Fruit fly (Drosophila melanogaster) whole organism, embryonic: ENCODE data around the gene EMC6.

Experiments used
- Bgb ChIP-seq: fragments of 200-800 bp; sonication (Bioruptor generic); IDR thresholded peaks from 2 replicates; pipeline ENCODE4 v1.3.6; 2022; ENCODE audit warnings: missing biosample characterization, missing genetic modification characterization; ENCODE audit not compliant: partially characterized antibody
- CG11723 ChIP-seq: fragments of 200-800 bp; sonication (Bioruptor generic); optimal IDR thresholded peaks from 2 replicates; lab custom pipeline; 2017; ENCODE audit warnings: missing biosample characterization, mild to moderate bottlenecking, missing genetic modification characterization
- CG12769 ChIP-seq: fragments of 200-800 bp; sonication (Bioruptor generic); optimal IDR thresholded peaks from 2 replicates; lab custom pipeline; 2019; ENCODE audit warnings: missing biosample characterization, mild to moderate bottlenecking, missing genetic modification characterization, moderate library complexity
- CG14441 ChIP-seq: fragments of 200-800 bp; sonication (Bioruptor generic); IDR thresholded peaks from 2 replicates; pipeline ENCODE4 v1.3.6; 2022; ENCODE audit warnings: missing biosample characterization, missing genetic modification characterization
- CG14667 ChIP-seq: fragments of 200-800 bp; sonication (Bioruptor generic); IDR thresholded peaks from 2 replicates; pipeline ENCODE4 v1.3.6; 2022; ENCODE audit warnings: missing biosample characterization, missing genetic modification characterization
- CG2120 ChIP-seq: fragments of 200-800 bp; sonication (Bioruptor generic); optimal IDR thresholded peaks from 3 replicates; lab custom pipeline; 2016; ENCODE audit warnings: missing biosample characterization, missing genetic modification characterization
- CG2129 ChIP-seq: fragments of 200-800 bp; sonication (Bioruptor generic); IDR thresholded peaks from 2 replicates; pipeline ENCODE4 v1.3.6; 2022; ENCODE audit warnings: missing biosample characterization, missing genetic modification characterization; ENCODE audit not compliant: partially characterized antibody
- CG34376 ChIP-seq: fragments of 200-800 bp; sonication (Bioruptor generic); optimal IDR thresholded peaks from 2 replicates; lab custom pipeline; 2018; ENCODE audit warnings: missing biosample characterization, mild to moderate bottlenecking, missing genetic modification characterization
- CG4360 ChIP-seq: fragments of 200-800 bp; sonication (Bioruptor generic); IDR thresholded peaks from 2 replicates; pipeline ENCODE4 v1.3.6; 2022; ENCODE audit warnings: missing biosample characterization, missing genetic modification characterization
- CG4707 ChIP-seq: fragments of 200-800 bp; sonication (Bioruptor generic); optimal IDR thresholded peaks from 2 replicates; lab custom pipeline; 2018; ENCODE audit warnings: missing biosample characterization, mild to moderate bottlenecking, missing genetic modification characterization, moderate library complexity
- CG7786 ChIP-seq: fragments of 200-800 bp; sonication (Bioruptor generic); optimal IDR thresholded peaks from 2 replicates; lab custom pipeline; 2016; ENCODE audit warnings: missing biosample characterization, missing genetic modification characterization
- CG9215 ChIP-seq: fragments of 200-800 bp; sonication (Bioruptor generic); IDR thresholded peaks from 2 replicates; pipeline ENCODE4 v1.3.6; 2022; ENCODE audit warnings: missing biosample characterization, missing genetic modification characterization
- CHES-1-like ChIP-seq: fragments of 200-800 bp; sonication (Bioruptor generic); optimal IDR thresholded peaks from 2 replicates; lab custom pipeline; 2016; ENCODE audit warnings: missing biosample characterization, missing genetic modification characterization
- Dad ChIP-seq: fragments of 200-800 bp; sonication (Bioruptor generic); optimal IDR thresholded peaks from 3 replicates; lab custom pipeline; 2016; ENCODE audit warnings: missing biosample characterization, missing genetic modification characterization
- Doc3 ChIP-seq: fragments of 200-800 bp; sonication (Bioruptor generic); IDR thresholded peaks from 3 replicates; pipeline ENCODE4 v1.3.6; 2022; ENCODE audit warnings: missing biosample characterization, missing genetic modification characterization; ENCODE audit not compliant: partially characterized antibody
- E2f2 ChIP-seq: fragments of 200-800 bp; sonication (Bioruptor generic); IDR thresholded peaks from 2 replicates; pipeline ENCODE4 v1.3.6; 2022; ENCODE audit warnings: missing biosample characterization, missing genetic modification characterization
- HHEX ChIP-seq: fragments of 200-800 bp; sonication (Bioruptor generic); optimal IDR thresholded peaks from 3 replicates; lab custom pipeline; 2017; ENCODE audit warnings: missing biosample characterization, mild to moderate bottlenecking, missing genetic modification characterization, missing genetic modification reagents
- Hand ChIP-seq: fragments of 200-800 bp; sonication (Bioruptor generic); optimal IDR thresholded peaks from 2 replicates; lab custom pipeline; 2017; ENCODE audit warnings: mild to moderate bottlenecking, missing biosample characterization, missing genetic modification reagents, missing genetic modification characterization
- Mad ChIP-seq: fragments of 200-800 bp; sonication (Bioruptor generic); optimal IDR thresholded peaks from 2 replicates; lab custom pipeline; 2016; ENCODE audit warnings: missing biosample characterization, missing genetic modification characterization
- Meics ChIP-seq: fragments of 200-800 bp; sonication (Bioruptor generic); optimal IDR thresholded peaks from 2 replicates; lab custom pipeline; 2017; ENCODE audit warnings: missing biosample characterization, mild to moderate bottlenecking, missing genetic modification characterization
- Pdp1 ChIP-seq, 2 experiments: fragments of 200-800 bp; sonication (Bioruptor generic); optimal IDR thresholded peaks; 3 replicates each; lab custom pipeline; 2016; ENCODE audit warnings: missing biosample characterization in 2 of 2, missing genetic modification characterization in 2 of 2, mild to moderate bottlenecking in 1 of 2, moderate library complexity in 1 of 2
- Ravus ChIP-seq: fragments of 200-800 bp; sonication (Bioruptor generic); IDR thresholded peaks from 2 replicates; pipeline ENCODE4 v1.3.6; 2022; ENCODE audit warnings: missing biosample characterization, missing genetic modification characterization
- Rfx ChIP-seq: fragments of 200-800 bp; sonication (Bioruptor generic); IDR thresholded peaks from 2 replicates; pipeline ENCODE4 v1.3.6; 2022; ENCODE audit warnings: missing biosample characterization, missing genetic modification characterization
- Sin3A ChIP-seq: fragments of >200 bp; optimal IDR thresholded peaks from 2 replicates; lab custom pipeline; 2018
- Sry-β ChIP-seq: fragments of 200-800 bp; sonication (Bioruptor generic); optimal IDR thresholded peaks from 2 replicates; lab custom pipeline; 2018; ENCODE audit warnings: missing biosample characterization, mild to moderate bottlenecking, missing genetic modification characterization, moderate library complexity
- Trl ChIP-seq, 3 experiments: fragments of >200 bp in 2 of 3; fragments of 200-800 bp in 1 of 3; sonication (Bioruptor generic) in 1 of 3; optimal IDR thresholded peaks; 2 replicates in 1 of 3; 3 replicates in 2 of 3; lab custom pipeline; 2016 to 2017; ENCODE audit warnings: missing biosample characterization in 1 of 3, missing genetic modification characterization in 1 of 3
- Vsx1 ChIP-seq: fragments of 200-800 bp; sonication (Bioruptor generic); optimal IDR thresholded peaks from 2 replicates; lab custom pipeline; 2017; ENCODE audit warnings: missing biosample characterization, mild to moderate bottlenecking, missing genetic modification characterization, missing genetic modification reagents
- Xrp1 ChIP-seq: fragments of 200-800 bp; sonication (Bioruptor generic); IDR thresholded peaks from 2 replicates; pipeline ENCODE4 v1.3.6; 2022; ENCODE audit warnings: missing biosample characterization, missing genetic modification characterization
- bcd ChIP-seq: fragments of 200-800 bp; sonication (Bioruptor generic); optimal IDR thresholded peaks from 2 replicates; lab custom pipeline; 2017; ENCODE audit warnings: missing biosample characterization, mild to moderate bottlenecking, missing genetic modification characterization
- cg ChIP-seq: fragments of 200-800 bp; sonication (Bioruptor generic); optimal IDR thresholded peaks from 3 replicates; lab custom pipeline; 2019; ENCODE audit warnings: missing biosample characterization, mild to moderate bottlenecking, missing genetic modification characterization, moderate library complexity
- ci ChIP-seq: fragments of 200-800 bp; sonication (Bioruptor generic); IDR thresholded peaks from 3 replicates; pipeline ENCODE4 v1.3.6; 2022; ENCODE audit warnings: missing biosample characterization, missing genetic modification characterization
- crol ChIP-seq: fragments of 200-800 bp; sonication (Bioruptor generic); IDR thresholded peaks from 2 replicates; pipeline ENCODE4 v1.3.6; 2022; ENCODE audit warnings: missing biosample characterization, missing genetic modification characterization
- eve ChIP-seq, 2 experiments: fragments of >200 bp; optimal IDR thresholded peaks; 2 replicates each; lab custom pipeline; 2017; ENCODE audit warnings: missing biosample characterization in 2 of 2, missing genetic modification characterization in 2 of 2
- gfzf ChIP-seq: fragments of 200-800 bp; sonication (Bioruptor generic); optimal IDR thresholded peaks from 2 replicates; lab custom pipeline; 2016; ENCODE audit warnings: missing biosample characterization, mild to moderate bottlenecking, missing genetic modification characterization, moderate library complexity
- grn ChIP-seq: fragments of 200-800 bp; sonication (Bioruptor generic); optimal IDR thresholded peaks from 3 replicates; lab custom pipeline; 2017; ENCODE audit warnings: missing biosample characterization, missing genetic modification characterization
- gsb-n ChIP-seq: fragments of 200-800 bp; sonication (Bioruptor generic); optimal IDR thresholded peaks from 3 replicates; lab custom pipeline; 2018; ENCODE audit warnings: missing biosample characterization, mild to moderate bottlenecking, missing genetic modification characterization
- kah ChIP-seq: fragments of 200-800 bp; sonication (Bioruptor generic); optimal IDR thresholded peaks from 2 replicates; lab custom pipeline; 2018; ENCODE audit warnings: missing biosample characterization, mild to moderate bottlenecking, missing genetic modification characterization
- kay ChIP-seq: fragments of 200-800 bp; sonication (Bioruptor generic); optimal IDR thresholded peaks from 2 replicates; lab custom pipeline; 2016; ENCODE audit warnings: missing biosample characterization, missing genetic modification characterization
- knrl ChIP-seq: fragments of 200-800 bp; sonication (Bioruptor generic); IDR thresholded peaks from 3 replicates; pipeline ENCODE4 v1.3.6; 2022; ENCODE audit warnings: missing biosample characterization, missing genetic modification characterization; ENCODE audit not compliant: partially characterized antibody
- lbe ChIP-seq: fragments of 200-800 bp; sonication (Bioruptor generic); optimal IDR thresholded peaks from 2 replicates; lab custom pipeline; 2016; ENCODE audit warnings: missing biosample characterization, mild to moderate bottlenecking, missing genetic modification characterization
- lola ChIP-seq, 3 experiments: fragments of >200 bp in 2 of 3; fragments of 200-800 bp in 1 of 3; sonication (Bioruptor generic) in 1 of 3; optimal IDR thresholded peaks; 2 replicates each; lab custom pipeline; 2017 to 2019; ENCODE audit warnings: missing biosample characterization in 3 of 3, missing genetic modification characterization in 3 of 3, mild to moderate bottlenecking in 1 of 3, moderate library complexity in 1 of 3
- scrt ChIP-seq: fragments of 200-800 bp; sonication (Bioruptor generic); optimal IDR thresholded peaks from 2 replicates; lab custom pipeline; 2018; ENCODE audit warnings: missing biosample characterization, mild to moderate bottlenecking, missing genetic modification characterization, moderate library complexity
- sens ChIP-seq: fragments of 200-800 bp; sonication (Bioruptor generic); peaks from one replicate; lab custom pipeline; 2016; ENCODE audit warnings: missing biosample characterization, missing genetic modification characterization
- tio ChIP-seq: fragments of 200-800 bp; sonication (Bioruptor generic); optimal IDR thresholded peaks from 2 replicates; lab custom pipeline; 2017; ENCODE audit warnings: missing biosample characterization, missing genetic modification characterization, inconsistent platforms
- z ChIP-seq: fragments of 200-800 bp; sonication (Bioruptor generic); IDR thresholded peaks from 3 replicates; pipeline ENCODE4 v1.3.6; 2022; ENCODE audit warnings: missing biosample characterization, missing genetic modification characterization

Gene EMC6

DNA sequence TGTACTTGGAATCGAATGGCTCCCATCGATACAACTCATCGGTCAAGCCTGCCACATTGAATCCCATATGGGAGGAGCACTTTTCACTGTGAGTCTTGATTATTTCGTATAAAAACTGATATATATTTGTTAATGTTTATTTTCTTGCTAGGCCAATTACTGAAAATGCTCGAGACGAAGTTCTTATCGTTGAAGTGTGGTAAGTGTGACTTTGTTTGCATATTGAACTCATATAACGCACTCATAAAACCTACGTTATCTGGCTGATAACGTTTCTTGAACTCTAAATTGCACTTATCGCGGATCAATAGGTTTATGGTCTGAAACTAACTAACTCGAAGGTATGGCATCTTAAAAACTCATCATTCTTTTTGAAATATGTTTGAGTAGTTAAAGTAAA, 35.6 kb upstream of the EMC6 start:
- TF ChIP-seq Sin3A (lab: Kevin White, UChicago) (no peak), knrl (GFP tag; lab: Robert Waterston, UW) (no peak), Meics (GFP tag; lab: Kevin White, UChicago) (no peak), Vsx1 (GFP tag; lab: Kevin White, UChicago) (peak; percentile 71), bcd (GFP tag; lab: Kevin White, UChicago) (no peak), Pdp1 (GFP tag; optimal IDR thresholded peaks at IDR 0.05; lab: Kevin White, UChicago) (peak in 1 of 2 experiments; percentile 54)
- TF ChIP-seq, all 482 proteins: peak for 2

DNA sequence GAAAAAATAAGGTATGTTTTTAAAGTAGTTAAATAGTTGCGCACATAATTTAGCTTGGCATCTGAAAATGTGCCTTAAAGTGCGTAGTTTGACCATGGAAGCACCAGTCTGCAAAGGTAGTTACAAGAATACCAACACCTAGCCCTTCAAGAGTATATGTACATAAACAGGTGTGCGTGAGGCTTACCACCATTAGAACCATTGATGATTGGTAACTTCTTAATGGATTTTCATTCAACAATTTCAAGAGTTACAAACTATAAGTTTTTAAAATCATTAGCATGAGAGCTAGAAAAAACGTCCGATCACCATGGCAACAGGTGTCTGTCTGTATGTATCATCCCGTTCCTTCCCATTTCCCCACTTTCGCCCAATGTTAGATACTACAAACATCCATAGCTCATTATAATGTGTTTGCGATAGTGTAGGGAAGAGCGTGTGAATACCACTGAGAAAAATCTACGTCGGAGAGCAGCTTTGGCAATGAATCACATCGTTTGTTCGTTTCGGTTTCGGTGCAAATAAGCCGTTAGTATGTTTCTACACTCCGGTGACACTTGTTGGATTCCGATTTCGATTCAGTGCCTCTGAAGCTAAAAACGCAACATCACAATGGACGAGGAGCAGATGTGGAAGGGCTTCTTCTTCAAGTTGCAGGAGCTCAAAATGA, 31.8 kb upstream of the EMC6 start:
- no peak for TF ChIP-seq lbe (GFP tag; lab: Kevin White, UChicago)
- TF ChIP-seq CG4360 (GFP tag; lab: Robert Waterston, UW), result no peak
- peak; percentile 93 for TF ChIP-seq CG12769 (tag; lab: Kevin White, UChicago)
- no peak for TF ChIP-seq sens
- TF ChIP-seq CG7786, result no peak
- TF ChIP-seq tio (GFP tag; lab: Kevin White, UChicago), result no peak
- TF ChIP-seq CG9215 (GFP tag; lab: Robert Waterston, UW), result no peak
- TF ChIP-seq kah, result peak; percentile 97
- TF ChIP-seq Pdp1 (GFP tag; optimal IDR thresholded peaks at IDR 0.05; lab: Kevin White, UChicago), result no peak
- TF ChIP-seq CHES-1-like (GFP tag; lab: Kevin White, UChicago), result no peak
- no peak for TF ChIP-seq CG2129
- no peak for TF ChIP-seq CG14441 (GFP tag; lab: Robert Waterston, UW)
- TF ChIP-seq HHEX (GFP tag; lab: Kevin White, UChicago), result no peak
- no peak for TF ChIP-seq crol
- TF ChIP-seq Sry-β (GFP tag; lab: Kevin White, UChicago), result no peak
- TF ChIP-seq Trl (optimal IDR thresholded peaks at IDR 0.05; lab: Kevin White, UChicago), result peak in 1 of 2 experiments; percentile 35
- no peak for TF ChIP-seq Trl (GFP tag; optimal IDR thresholded peaks at IDR 0.05; lab: Kevin White, UChicago)
- no peak for TF ChIP-seq Bgb (GFP tag; lab: Robert Waterston, UW)
- no peak for TF ChIP-seq gfzf (GFP tag; lab: Kevin White, UChicago)
- TF ChIP-seq Mad (GFP tag; lab: Kevin White, UChicago), result no peak
- TF ChIP-seq gsb-n (tag; lab: Kevin White, UChicago), result no peak
- no peak for TF ChIP-seq Xrp1 (GFP tag; lab: Robert Waterston, UW)
- no peak for TF ChIP-seq CG11723
- no peak for TF ChIP-seq Hand (GFP tag; lab: Kevin White, UChicago)
- TF ChIP-seq Dad (GFP tag; lab: Kevin White, UChicago), result no peak
- peak; percentile 8 for TF ChIP-seq kay
- peak; percentile 14 for TF ChIP-seq CG34376 (GFP tag; lab: Kevin White, UChicago)
- no peak for TF ChIP-seq CG2120 (GFP tag; lab: Kevin White, UChicago)
- TF ChIP-seq lola (GFP tag; optimal IDR thresholded peaks at IDR 0.05; lab: Kevin White, UChicago), result no peak
- TF ChIP-seq z (GFP tag; lab: Robert Waterston, UW), result no peak
- TF ChIP-seq cg (GFP tag; lab: Kevin White, UChicago), result peak; percentile 52
- TF ChIP-seq CG4707 (GFP tag; lab: Kevin White, UChicago), result no peak
- TF ChIP-seq grn, result peak; percentile 65
- TF ChIP-seq Ravus, result no peak
- no peak for TF ChIP-seq E2f2 (GFP tag; lab: Robert Waterston, UW)
- peak; percentile 44; the same call in 1 of the 2 replicates for TF ChIP-seq Rfx
- TF ChIP-seq scrt, result peak; percentile 28
- TF ChIP-seq eve (GFP tag; optimal IDR thresholded peaks at IDR 0.05; lab: Kevin White, UChicago), result peak in 1 of 2 experiments; percentile 69
- no peak for TF ChIP-seq knrl (GFP tag; lab: Robert Waterston, UW)
- TF ChIP-seq CG14667 (GFP tag; lab: Robert Waterston, UW), result no peak
- TF ChIP-seq Doc3 (GFP tag; lab: Robert Waterston, UW), result no peak
- 0 out of 3 replicates have a peak, but pooled peaks have one; percentile 13 for TF ChIP-seq ci
